Worm (Caenorhabditis elegans) whole organism, L4 larva: ENCODE results near the gene K02H11.4.

Source experiments
- R02D3.7 ChIP-seq: fragments of 150-350 bp; sonication (generic microtip); optimal IDR thresholded peaks from 3 replicates; lab custom pipeline; 2014; ENCODE audit warnings: missing biosample characterization, missing genetic modification characterization
- ZK546.5 ChIP-seq, 2 experiments: sonication (generic microtip); optimal IDR thresholded peaks; 2 replicates each; lab custom pipeline; 2017; ENCODE audit warnings: missing biosample characterization in 2 of 2, missing genetic modification characterization in 2 of 2
- ceh-82 ChIP-seq: sonication (generic microtip); optimal IDR thresholded peaks from 2 replicates; lab custom pipeline; 2017; ENCODE audit warnings: missing biosample characterization, missing genetic modification characterization
- ces-1 ChIP-seq: fragments of 150-350 bp; sonication (generic microtip); optimal IDR thresholded peaks from 4 replicates; lab custom pipeline; 2014; ENCODE audit warnings: missing biosample characterization, missing genetic modification reagents, missing genetic modification characterization
- dve-1 ChIP-seq: sonication (generic microtip); optimal IDR thresholded peaks from 2 replicates; lab custom pipeline; 2017; ENCODE audit warnings: antibody characterized with exemption, mild to moderate bottlenecking, missing genetic modification characterization, missing compliant biosample characterization; ENCODE audit not compliant: insufficient read depth
- egl-27 ChIP-seq: sonication (generic microtip); optimal IDR thresholded peaks from 3 replicates; lab custom pipeline; 2017; ENCODE audit warnings: missing biosample characterization, missing genetic modification reagents, missing genetic modification characterization
- lin-39 ChIP-seq: fragments of 150-350 bp; optimal IDR thresholded peaks from 2 replicates; lab custom pipeline; 2014; ENCODE audit warnings: missing biosample characterization, missing genetic modification reagents, missing genetic modification characterization
- mdl-1 ChIP-seq, 2 experiments: fragments of 150-350 bp in 1 of 2; sonication (generic microtip) in 1 of 2; optimal IDR thresholded peaks; 2 replicates each; lab custom pipeline; 2014 to 2017; ENCODE audit warnings: missing biosample characterization in 2 of 2, missing genetic modification characterization in 2 of 2
- nhr-25 ChIP-seq: sonication (generic microtip); optimal IDR thresholded peaks from 2 replicates; lab custom pipeline; 2017; ENCODE audit warnings: missing genetic modification characterization, mild to moderate bottlenecking, missing compliant biosample characterization, antibody characterized with exemption, moderate library complexity, borderline replicate concordance; ENCODE audit not compliant: insufficient read depth
- rbr-2 ChIP-seq: sonication (generic microtip); optimal IDR thresholded peaks from 2 replicates; lab custom pipeline; 2016; ENCODE audit warnings: missing genotype, missing genetic modification characterization, missing compliant biosample characterization
- unc-39 ChIP-seq: sonication (generic microtip); optimal IDR thresholded peaks from 2 replicates; lab custom pipeline; 2017; ENCODE audit warnings: missing biosample characterization, missing genetic modification characterization
- zag-1 ChIP-seq: fragments of 150-350 bp; optimal IDR thresholded peaks from 2 replicates; lab custom pipeline; 2014; ENCODE audit warnings: missing biosample characterization, missing genetic modification characterization

DNA sequence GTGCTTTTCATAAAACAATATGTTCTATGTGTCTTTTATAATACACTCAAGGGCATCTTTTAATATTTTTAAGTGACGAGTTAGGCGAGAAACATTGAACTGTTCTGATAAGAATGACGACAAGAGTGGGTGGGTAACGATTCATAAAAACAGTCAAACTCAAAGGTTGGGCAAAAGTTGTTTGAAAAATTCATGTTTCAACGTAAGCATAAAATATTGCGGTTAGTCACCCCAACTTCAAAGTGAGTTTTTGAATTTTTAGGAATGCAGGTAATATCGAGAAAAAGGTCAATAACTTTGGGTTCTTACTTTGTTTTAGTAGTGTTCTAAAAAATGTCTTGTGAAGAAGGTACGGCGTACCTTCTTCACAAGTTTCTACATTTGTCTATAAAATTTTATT lies 10.7 kb upstream of the K02H11.4 start, which contains the start of gene oac-31:
- no peak for TF ChIP-seq dve-1
- TF ChIP-seq lin-39 (tag; lab: Kevin White, UChicago) = no peak
- TF ChIP-seq nhr-25 (tag; lab: Kevin White, UChicago) = no peak
- TF ChIP-seq ZK546.5 (tag; optimal IDR thresholded peaks at IDR 0.05; lab: Kevin White, UChicago) = no peak
- TF ChIP-seq rbr-2 (tag; lab: Kevin White, UChicago) = no peak
- TF ChIP-seq ces-1 (GFP tag; lab: Kevin White, UChicago) = no peak
- TF ChIP-seq zag-1 = no peak
- no peak for TF ChIP-seq R02D3.7 (tag; lab: Kevin White, UChicago)
- no peak for TF ChIP-seq ceh-82 (tag; lab: Kevin White, UChicago)
- TF ChIP-seq mdl-1 (tag; optimal IDR thresholded peaks at IDR 0.05; lab: Kevin White, UChicago) = no peak
- no peak for TF ChIP-seq egl-27 (tag; lab: Kevin White, UChicago)
- TF ChIP-seq unc-39 = no peak
